Worm (Caenorhabditis elegans) whole organism, late embryonic: ENCODE data around the gene ife-1.

ENCODE experiments used
- ceh-22 ChIP-seq: sonication (generic microtip); optimal IDR thresholded peaks from 2 replicates; lab custom pipeline; 2017; ENCODE audit warnings: missing biosample characterization, missing genetic modification characterization
- nhr-232 ChIP-seq: sonication (generic microtip); optimal IDR thresholded peaks from 2 replicates; lab custom pipeline; 2016; ENCODE audit warnings: missing genetic modification characterization, missing compliant biosample characterization
- pax-1 ChIP-seq: fragments of 150-350 bp; optimal IDR thresholded peaks from 2 replicates; lab custom pipeline; 2014; ENCODE audit warnings: missing biosample characterization, missing genetic modification characterization
- pqm-1 ChIP-seq: sonication (generic microtip); optimal IDR thresholded peaks from 2 replicates; lab custom pipeline; 2016; ENCODE audit warnings: missing genetic modification characterization, missing compliant biosample characterization
- rnt-1 ChIP-seq: sonication (generic microtip); optimal IDR thresholded peaks from 2 replicates; lab custom pipeline; 2016; ENCODE audit warnings: missing genetic modification characterization, missing compliant biosample characterization
- unc-86 ChIP-seq: sonication (generic microtip); optimal IDR thresholded peaks from 2 replicates; lab custom pipeline; 2016; ENCODE audit warnings: missing genetic modification characterization, missing compliant biosample characterization

DNA sequence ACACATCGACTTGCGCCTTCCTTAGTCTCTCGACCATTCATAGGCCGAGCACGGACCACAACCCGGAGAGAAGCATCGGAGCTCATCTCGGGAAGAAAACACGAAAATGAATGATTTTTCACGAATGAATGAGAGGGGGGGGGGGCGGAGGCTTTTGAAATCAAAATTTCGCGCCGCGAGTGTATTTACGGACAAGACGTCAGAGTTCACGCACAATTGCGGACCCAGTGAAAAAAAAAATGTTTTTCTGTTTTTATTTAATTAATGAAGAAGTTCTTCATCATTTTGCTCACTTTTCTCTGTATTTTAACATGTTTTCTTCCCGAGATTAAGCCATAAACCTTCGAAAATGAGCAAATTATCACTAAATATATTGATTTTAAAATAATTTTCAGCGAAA lies 36.1 kb upstream of the ife-1 start, which contains the start of the genes klp-19 and slc-36.1:
- TF ChIP-seq pqm-1 (tag; lab: Kevin White, UChicago): no peak
- TF ChIP-seq nhr-232 (tag; lab: Kevin White, UChicago): no peak
- TF ChIP-seq rnt-1: no peak
- no peak for TF ChIP-seq unc-86 (tag; lab: Kevin White, UChicago)
- no peak for TF ChIP-seq pax-1
- TF ChIP-seq ceh-22: no peak
